Fruit fly (Drosophila melanogaster): ENCODE results near the gene IPIP.

dm6 chr2L:6072124-6072523, 24.3 kb downstream of the IPIP start:
- no peak for TF ChIP-seq CG8119 (GFP tag; IDR thresholded peaks at IDR 0.05)
- TF ChIP-seq Hr38 (GFP tag; optimal IDR thresholded peaks at IDR 0.05): no peak
- no peak for TF ChIP-seq OdsH (GFP tag; optimal IDR thresholded peaks at IDR 0.05)
- no peak for TF ChIP-seq lz (GFP tag; optimal IDR thresholded peaks at IDR 0.05)
- TF ChIP-seq CG32006 (GFP tag; optimal IDR thresholded peaks at IDR 0.05): no peak
- no peak for TF ChIP-seq CG11762 (GFP tag; optimal IDR thresholded peaks at IDR 0.05; ENCODE audit: insufficient read depth)
- TF ChIP-seq CG9139 (GFP tag; optimal IDR thresholded peaks at IDR 0.05): no peak
- no peak for TF ChIP-seq acj6 (GFP tag; optimal IDR thresholded peaks at IDR 0.05)
- no peak for TF ChIP-seq fd59A (GFP tag; optimal IDR thresholded peaks at IDR 0.05)
- no peak for TF ChIP-seq Eip75B (GFP tag; optimal IDR thresholded peaks at IDR 0.05)
- TF ChIP-seq Gug (GFP tag; IDR thresholded peaks at IDR 0.05): no peak
- no peak for TF ChIP-seq Met (GFP tag; optimal IDR thresholded peaks at IDR 0.05)
